Worm (Caenorhabditis elegans) whole organism, L3 larva: ENCODE data around the gene srbc-29.

Experiments used
- ceh-28 ChIP-seq: fragments of 150-350 bp; optimal IDR thresholded peaks from 2 replicates; lab custom pipeline; 2014; ENCODE audit warnings: missing biosample characterization, missing genetic modification reagents, missing genetic modification characterization
- ceh-82 ChIP-seq: fragments of 150-350 bp; optimal IDR thresholded peaks from 2 replicates; lab custom pipeline; 2014; ENCODE audit warnings: missing biosample characterization, missing genetic modification characterization
- fos-1 ChIP-seq: fragments of 150-350 bp; optimal IDR thresholded peaks from 2 replicates; lab custom pipeline; 2014; ENCODE audit warnings: missing biosample characterization, missing genetic modification characterization
- nhr-11 ChIP-seq: fragments of 150-350 bp; optimal IDR thresholded peaks from 2 replicates; lab custom pipeline; 2014; ENCODE audit warnings: missing biosample characterization, missing genetic modification characterization
- nhr-77 ChIP-seq: fragments of 150-350 bp; optimal IDR thresholded peaks from 2 replicates; lab custom pipeline; 2014; ENCODE audit warnings: missing biosample characterization, missing genetic modification characterization
- skn-1 ChIP-seq: fragments of 150-350 bp; optimal IDR thresholded peaks from 2 replicates; lab custom pipeline; 2014; ENCODE audit warnings: missing biosample characterization, missing genetic modification characterization
- tbx-2 ChIP-seq: sonication (generic microtip); optimal IDR thresholded peaks from 2 replicates; lab custom pipeline; 2016; ENCODE audit warnings: mild to moderate bottlenecking, missing genetic modification characterization, missing compliant biosample characterization
- zag-1 ChIP-seq: fragments of 150-350 bp; optimal IDR thresholded peaks from 2 replicates; lab custom pipeline; 2014; ENCODE audit warnings: missing biosample characterization, missing genetic modification characterization
- ztf-11 ChIP-seq: fragments of 150-350 bp; optimal IDR thresholded peaks from 2 replicates; lab custom pipeline; 2014; ENCODE audit warnings: missing biosample characterization, missing genetic modification characterization
- ztf-4 ChIP-seq: fragments of 150-350 bp; optimal IDR thresholded peaks from 2 replicates; lab custom pipeline; 2014; ENCODE audit warnings: missing biosample characterization, missing genetic modification characterization

DNA sequence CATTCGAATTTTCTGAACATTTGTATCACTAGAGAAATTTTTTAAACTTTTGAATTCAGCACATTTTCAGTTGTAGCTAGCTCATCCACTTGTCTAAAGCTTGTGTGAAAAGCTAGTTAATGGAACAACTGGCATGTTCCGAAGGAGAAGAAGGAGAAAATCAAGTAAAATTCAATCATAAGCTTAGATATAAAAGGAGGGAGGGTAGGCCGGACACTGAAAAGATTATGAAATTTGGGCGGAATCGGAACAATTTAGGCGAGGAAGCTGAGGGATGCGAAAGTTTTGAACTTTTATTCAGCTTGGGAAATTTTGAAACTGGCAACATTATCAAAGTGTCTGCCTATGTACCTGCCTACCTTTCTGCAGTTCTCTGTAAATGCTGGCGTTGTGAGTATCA, 18.2 kb downstream of the srbc-29 start:
- TF ChIP-seq nhr-77 (tag; lab: Kevin White, UChicago), result no peak
- no peak for TF ChIP-seq zag-1 (tag; lab: Kevin White, UChicago)
- TF ChIP-seq nhr-11, result no peak
- no peak for TF ChIP-seq ceh-82 (tag; lab: Kevin White, UChicago)
- no peak for TF ChIP-seq fos-1 (tag; lab: Kevin White, UChicago)
- no peak for TF ChIP-seq ztf-4
- TF ChIP-seq ztf-11 (tag; lab: Kevin White, UChicago), result no peak
- TF ChIP-seq ceh-28 (tag; lab: Kevin White, UChicago), result no peak
- no peak for TF ChIP-seq skn-1 (tag; lab: Kevin White, UChicago)
- TF ChIP-seq tbx-2 (tag; lab: Kevin White, UChicago), result no peak
